Worm (Caenorhabditis elegans): ENCODE measurements around the gene F46C5.1.

ce11 chrII:8822711-8823110 lies 1.7 kb upstream of the F46C5.1 start:
- TF ChIP-seq F13C5.2 (tag; optimal IDR thresholded peaks at IDR 0.05) (no peak), tbx-11 (GFP tag; IDR thresholded peaks at IDR 0.05) (no peak), ceh-13 (GFP tag; optimal IDR thresholded peaks at IDR 0.05) (no peak), hmg-4 (GFP tag; optimal IDR thresholded peaks at IDR 0.05) (no peak)
